Worm (Caenorhabditis elegans) whole organism, mixed stage, embryonic: ENCODE measurements around the gene F09C8.1.

Experiments used
- bed-3 ChIP-seq: fragments of 200-800 bp; sonication (Bioruptor generic); optimal IDR thresholded peaks from 3 replicates; lab custom pipeline; 2018; ENCODE audit warnings: mild to moderate bottlenecking, missing genetic modification characterization, moderate library complexity, missing compliant biosample characterization
- blmp-1 ChIP-seq: fragments of 150-350 bp; optimal IDR thresholded peaks from 2 replicates; lab custom pipeline; 2014; ENCODE audit warnings: missing biosample characterization, missing genetic modification characterization
- ceh-39 ChIP-seq: fragments of 150-350 bp; optimal IDR thresholded peaks from 2 replicates; lab custom pipeline; 2014; ENCODE audit warnings: missing biosample characterization, missing genetic modification characterization
- ceh-43 ChIP-seq: fragments of 200-800 bp; sonication (Bioruptor generic); optimal IDR thresholded peaks from 2 replicates; lab custom pipeline; 2018; ENCODE audit warnings: mild to moderate bottlenecking, missing genetic modification characterization, moderate library complexity, missing compliant biosample characterization
- ceh-83 ChIP-seq: fragments of 200-800 bp; sonication (Bioruptor generic); optimal IDR thresholded peaks from 2 replicates; lab custom pipeline; 2018; ENCODE audit warnings: mild to moderate bottlenecking, missing genetic modification characterization, missing compliant biosample characterization
- ces-1 ChIP-seq: fragments of 150-350 bp; optimal IDR thresholded peaks from 2 replicates; lab custom pipeline; 2014; ENCODE audit warnings: missing biosample characterization, missing genetic modification reagents, missing genetic modification characterization
- cnd-1 ChIP-seq: fragments of 200-800 bp; sonication (Bioruptor generic); optimal IDR thresholded peaks from 2 replicates; lab custom pipeline; 2018; ENCODE audit warnings: mild to moderate bottlenecking, missing genetic modification characterization, missing compliant biosample characterization
- drap-1 ChIP-seq: fragments of 200-800 bp; sonication (Bioruptor generic); optimal IDR thresholded peaks from 3 replicates; lab custom pipeline; 2018; ENCODE audit warnings: mild to moderate bottlenecking, missing genetic modification characterization, missing compliant biosample characterization
- elt-1 ChIP-seq: sonication (generic microtip); optimal IDR thresholded peaks from 2 replicates; lab custom pipeline; 2017; ENCODE audit warnings: missing genetic modification characterization, mild to moderate bottlenecking, missing compliant biosample characterization, antibody characterized with exemption, moderate library complexity, borderline replicate concordance; ENCODE audit not compliant: insufficient read depth
- elt-3 ChIP-seq: fragments of 150-350 bp; optimal IDR thresholded peaks from 2 replicates; lab custom pipeline; 2014; ENCODE audit warnings: missing biosample characterization, missing genetic modification characterization
- flh-1 ChIP-seq: fragments of 200-800 bp; sonication (Bioruptor generic); optimal IDR thresholded peaks from 2 replicates; lab custom pipeline; 2018; ENCODE audit warnings: mild to moderate bottlenecking, missing genetic modification characterization, moderate library complexity, missing compliant biosample characterization
- ham-2 ChIP-seq: fragments of 200-800 bp; sonication (Bioruptor generic); optimal IDR thresholded peaks from 2 replicates; lab custom pipeline; 2018; ENCODE audit warnings: mild to moderate bottlenecking, missing genetic modification characterization, missing compliant biosample characterization
- hlh-1 ChIP-seq: fragments of 150-350 bp; optimal IDR thresholded peaks from 2 replicates; lab custom pipeline; 2014; ENCODE audit warnings: missing biosample characterization, missing genetic modification reagents, missing genetic modification characterization
- lin-13 ChIP-seq: fragments of 150-350 bp; optimal IDR thresholded peaks from 2 replicates; lab custom pipeline; 2014; ENCODE audit warnings: missing biosample characterization, missing genetic modification characterization
- lin-32 ChIP-seq: fragments of 200-800 bp; sonication (Bioruptor generic); optimal IDR thresholded peaks from 2 replicates; lab custom pipeline; 2018; ENCODE audit warnings: mild to moderate bottlenecking, missing genetic modification characterization, missing compliant biosample characterization
- lsy-2 ChIP-seq: fragments of 150-350 bp; optimal IDR thresholded peaks from 2 replicates; lab custom pipeline; 2014; ENCODE audit warnings: missing biosample characterization, missing genetic modification characterization
- mab-5 ChIP-seq: fragments of 150-350 bp; optimal IDR thresholded peaks from 2 replicates; lab custom pipeline; 2014; ENCODE audit warnings: missing biosample characterization, missing genetic modification characterization
- mep-1 ChIP-seq: fragments of 150-350 bp; optimal IDR thresholded peaks from 2 replicates; lab custom pipeline; 2017; ENCODE audit warnings: missing biosample characterization, missing genetic modification reagents, missing genetic modification characterization, inconsistent platforms
- mls-2 ChIP-seq: sonication (generic microtip); optimal IDR thresholded peaks from 2 replicates; lab custom pipeline; 2016; ENCODE audit warnings: mild to moderate bottlenecking, missing genetic modification characterization, moderate library complexity, missing compliant biosample characterization
- nhr-12 ChIP-seq: fragments of 150-350 bp; optimal IDR thresholded peaks from 2 replicates; lab custom pipeline; 2014; ENCODE audit warnings: missing biosample characterization, missing genetic modification characterization
- nhr-2 ChIP-seq: fragments of 150-350 bp; optimal IDR thresholded peaks from 2 replicates; lab custom pipeline; 2014; ENCODE audit warnings: missing biosample characterization, missing genetic modification characterization
- nhr-237 ChIP-seq: fragments of 150-350 bp; optimal IDR thresholded peaks from 2 replicates; lab custom pipeline; 2014; ENCODE audit warnings: missing biosample characterization, missing genetic modification characterization
- nhr-28 ChIP-seq: fragments of 150-350 bp; optimal IDR thresholded peaks from 2 replicates; lab custom pipeline; 2014; ENCODE audit warnings: missing biosample characterization, missing genetic modification characterization
- nhr-76 ChIP-seq: sonication (generic microtip); optimal IDR thresholded peaks from 2 replicates; lab custom pipeline; 2017; ENCODE audit warnings: missing biosample characterization, missing genetic modification characterization
- pha-4 ChIP-seq: fragments of 150-350 bp; optimal IDR thresholded peaks from 2 replicates; lab custom pipeline; 2018; ENCODE audit warnings: missing biosample characterization, missing genetic modification reagents, missing genetic modification characterization
- sem-2 ChIP-seq: fragments of 200-800 bp; sonication (Bioruptor generic); optimal IDR thresholded peaks from 2 replicates; lab custom pipeline; 2018; ENCODE audit warnings: mild to moderate bottlenecking, missing genetic modification characterization, missing compliant biosample characterization
- snpc-4 ChIP-seq: fragments of 150-350 bp; optimal IDR thresholded peaks from 2 replicates; lab custom pipeline; 2014; ENCODE audit warnings: missing biosample characterization, missing genetic modification characterization
- sptf-1 ChIP-seq: sonication (generic microtip); optimal IDR thresholded peaks from 2 replicates; lab custom pipeline; 2017; ENCODE audit warnings: mild to moderate bottlenecking, missing genetic modification characterization, moderate library complexity, missing compliant biosample characterization
- unc-120 ChIP-seq: sonication (generic microtip); optimal IDR thresholded peaks from 2 replicates; lab custom pipeline; 2017; ENCODE audit warnings: missing genetic modification characterization, missing compliant biosample characterization; ENCODE audit not compliant: poor library complexity, severe bottlenecking
- unc-39 ChIP-seq: fragments of 150-350 bp; optimal IDR thresholded peaks from 2 replicates; lab custom pipeline; 2014; ENCODE audit warnings: missing biosample characterization, missing genetic modification characterization
- unc-62 ChIP-seq: fragments of 150-350 bp; optimal IDR thresholded peaks from 2 replicates; lab custom pipeline; 2014; ENCODE audit warnings: missing biosample characterization, missing genetic modification reagents, missing genetic modification characterization
- ztf-11 ChIP-seq: fragments of 150-350 bp; optimal IDR thresholded peaks from 2 replicates; lab custom pipeline; 2014; ENCODE audit warnings: missing biosample characterization, missing genetic modification characterization

Gene F09C8.1

DNA sequence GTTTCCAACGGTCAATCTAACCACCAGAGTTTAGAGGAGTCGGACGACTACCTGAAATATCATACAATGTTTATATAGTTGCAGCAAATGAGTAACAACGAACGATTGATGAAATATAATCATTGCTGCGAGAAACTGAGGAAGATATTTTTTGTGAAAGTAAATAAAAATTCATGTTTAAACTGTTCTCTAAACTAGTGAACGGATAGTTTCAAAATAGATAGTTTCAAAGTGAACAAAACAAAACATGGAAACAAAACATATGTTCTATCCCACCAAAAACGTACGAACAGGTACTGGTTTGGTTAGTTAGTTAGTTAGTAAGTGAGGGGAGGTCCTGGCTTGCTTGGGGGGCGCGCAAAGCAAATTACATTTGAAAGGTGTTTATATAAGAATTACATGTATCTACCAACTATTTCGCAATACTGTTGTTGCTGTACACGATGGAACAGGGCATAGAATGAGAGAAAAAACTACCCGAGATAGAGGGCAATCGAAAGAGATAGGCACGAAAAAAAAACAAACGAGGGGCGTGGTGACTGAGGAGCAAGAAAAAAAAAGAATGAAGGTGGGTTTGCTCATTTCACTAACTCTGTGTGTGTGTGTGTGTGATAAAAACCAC is 16.2 kb downstream of the F09C8.1 start, which contains the start of gene F09C8.2:
TSS of gene F09C8.2 (minus strand) at position 51 of the 622 bp plus-strand sequence.
- no peak for TF ChIP-seq lsy-2 (tag; lab: Kevin White, UChicago)
- TF ChIP-seq nhr-12 (tag; lab: Kevin White, UChicago) = no peak
- TF ChIP-seq ham-2 (GFP tag; lab: Kevin White, UChicago) = no peak
- no peak for TF ChIP-seq mls-2
- no peak for TF ChIP-seq ztf-11 (tag; lab: Kevin White, UChicago)
- no peak for TF ChIP-seq nhr-76 (tag; lab: Kevin White, UChicago)
- no peak for TF ChIP-seq bed-3 (GFP tag; lab: Kevin White, UChicago)
- no peak for TF ChIP-seq nhr-28
- TF ChIP-seq mab-5 = no peak
- TF ChIP-seq drap-1 (GFP tag; lab: Kevin White, UChicago) = no peak
- TF ChIP-seq ces-1 (GFP tag; lab: Kevin White, UChicago) = no peak
- no peak for TF ChIP-seq cnd-1 (tag; lab: Kevin White, UChicago)
- no peak for TF ChIP-seq sem-2 (GFP tag; lab: Kevin White, UChicago)
- no peak for TF ChIP-seq unc-39 (tag; lab: Kevin White, UChicago)
- no peak for TF ChIP-seq ceh-83
- no peak for TF ChIP-seq lin-13 (tag; lab: Kevin White, UChicago)

DNA sequence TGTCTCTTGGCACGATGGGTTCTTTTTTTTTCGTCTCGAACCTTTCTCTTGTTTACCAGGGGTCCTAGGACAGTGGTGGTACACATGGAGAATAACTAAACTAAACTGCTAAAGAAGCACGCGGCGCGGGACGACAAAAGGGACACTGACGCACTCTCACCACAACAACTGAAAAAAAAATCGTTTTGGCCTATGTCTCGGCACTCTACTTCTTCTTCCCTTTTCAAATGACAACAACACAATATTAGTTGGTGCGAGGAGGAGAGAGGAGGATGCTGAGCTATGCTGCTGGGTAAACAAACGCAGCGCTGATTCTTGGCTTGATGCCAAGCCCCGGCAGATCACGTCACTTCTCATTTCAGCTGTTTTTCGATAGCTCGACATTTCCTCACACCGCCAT is 18.1 kb downstream of the F09C8.1 start:
- no peak for TF ChIP-seq nhr-12 (tag; lab: Kevin White, UChicago)
- TF ChIP-seq mab-5 = no peak
- no peak for TF ChIP-seq hlh-1 (tag; lab: Kevin White, UChicago)
- TF ChIP-seq ztf-11 (tag; lab: Kevin White, UChicago) = no peak
- TF ChIP-seq elt-3 (tag; lab: Kevin White, UChicago) = no peak
- TF ChIP-seq mls-2 = no peak
- no peak for TF ChIP-seq elt-1 (tag; lab: Kevin White, UChicago)
- TF ChIP-seq ham-2 (GFP tag; lab: Kevin White, UChicago) = no peak
- no peak for TF ChIP-seq flh-1 (GFP tag; lab: Kevin White, UChicago)
- TF ChIP-seq lin-13 (tag; lab: Kevin White, UChicago) = no peak
- TF ChIP-seq nhr-76 (tag; lab: Kevin White, UChicago) = no peak
- no peak for TF ChIP-seq sem-2 (GFP tag; lab: Kevin White, UChicago)
- no peak for TF ChIP-seq ceh-39 (tag; lab: Kevin White, UChicago)
- no peak for TF ChIP-seq lin-32 (GFP tag; lab: Kevin White, UChicago)

DNA sequence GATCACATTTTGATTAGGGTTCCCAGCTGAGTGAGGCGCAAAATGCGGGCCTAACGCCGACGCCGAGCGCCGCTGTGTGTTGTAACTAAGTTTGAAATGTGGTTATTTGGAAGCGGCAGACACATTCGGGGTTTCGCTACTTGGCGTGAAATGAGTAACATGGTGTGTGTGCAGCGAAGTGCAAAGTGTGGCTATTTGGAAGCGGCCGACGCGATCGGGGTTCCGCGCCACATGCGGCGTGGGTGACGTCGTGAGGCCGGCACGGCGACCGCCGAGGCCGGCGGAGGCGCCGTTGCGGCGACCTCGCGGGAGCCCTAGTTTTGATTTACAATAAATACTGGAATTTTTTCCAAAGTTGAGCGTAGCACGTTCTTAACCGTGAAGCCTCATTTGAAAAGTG is 18.7 kb downstream of the F09C8.1 start:
- TF ChIP-seq unc-62 = no peak
- no peak for TF ChIP-seq snpc-4 (tag; lab: Kevin White, UChicago)
- no peak for TF ChIP-seq mls-2
- TF ChIP-seq ztf-11 (tag; lab: Kevin White, UChicago) = no peak
- TF ChIP-seq, all 35 proteins: peak for 0

DNA sequence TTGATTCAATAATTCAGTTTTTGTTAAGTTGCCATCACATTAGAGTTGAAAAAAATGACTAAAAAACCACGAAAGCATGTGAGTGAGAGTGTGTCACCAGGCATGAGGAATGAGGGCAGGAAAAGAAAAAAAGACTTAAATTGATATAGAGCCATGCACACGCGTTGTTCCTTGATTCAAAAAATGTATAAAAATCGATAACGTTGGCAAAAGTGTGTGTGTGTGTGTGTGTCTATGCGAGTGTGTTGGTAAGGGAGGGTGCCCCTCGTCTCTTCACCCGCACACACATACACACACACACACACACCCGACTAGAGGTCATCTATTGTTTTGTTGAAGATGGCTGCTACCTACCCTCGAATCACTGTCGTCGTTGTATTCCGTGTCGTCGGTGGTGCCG is 19.5 kb downstream of the F09C8.1 start:
- peak; percentile 5 for TF ChIP-seq pha-4 (tag; lab: Kevin White, UChicago)
- TF ChIP-seq nhr-237 (tag; lab: Kevin White, UChicago) = no peak
- TF ChIP-seq lsy-2 (tag; lab: Kevin White, UChicago) = no peak
- TF ChIP-seq unc-120 (tag; lab: Kevin White, UChicago) = no peak
- no peak for TF ChIP-seq ztf-11 (tag; lab: Kevin White, UChicago)
- TF ChIP-seq mep-1 (tag; lab: Kevin White, UChicago) = no peak
- peak; percentile 51 for TF ChIP-seq sptf-1 (tag; lab: Kevin White, UChicago)
- no peak for TF ChIP-seq mab-5
- no peak for TF ChIP-seq lin-13 (tag; lab: Kevin White, UChicago)
- TF ChIP-seq nhr-2 (tag; lab: Kevin White, UChicago) = no peak
- TF ChIP-seq lin-32 (GFP tag; lab: Kevin White, UChicago) = no peak
- peak; percentile 27 for TF ChIP-seq drap-1 (GFP tag; lab: Kevin White, UChicago)
- TF ChIP-seq, all 35 proteins: peak for 3

DNA sequence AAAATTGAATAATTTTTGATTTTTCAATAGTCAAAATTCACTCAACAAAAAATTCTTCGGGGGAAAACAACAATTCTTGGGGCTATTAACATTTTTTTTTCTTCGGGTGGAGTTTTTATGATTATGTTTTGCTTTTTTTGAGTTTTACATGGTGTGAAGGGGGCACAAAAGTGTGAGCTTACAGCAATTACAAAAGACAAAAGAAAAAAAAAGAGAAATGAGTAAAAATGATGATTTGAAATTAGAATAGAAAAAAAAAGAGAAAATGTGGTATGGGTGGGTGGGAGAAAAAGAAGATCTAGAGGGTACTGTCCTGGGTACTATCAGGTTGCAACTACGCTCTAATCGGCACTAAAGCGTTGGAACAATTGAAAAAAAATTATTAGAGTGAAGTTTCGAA is 22.5 kb downstream of the F09C8.1 start:
- no peak for TF ChIP-seq ces-1 (GFP tag; lab: Kevin White, UChicago)
- TF ChIP-seq unc-62 = no peak
- TF ChIP-seq ceh-43 = no peak
- no peak for TF ChIP-seq ceh-39 (tag; lab: Kevin White, UChicago)
- TF ChIP-seq sem-2 (GFP tag; lab: Kevin White, UChicago) = no peak
- TF ChIP-seq ham-2 (GFP tag; lab: Kevin White, UChicago) = no peak
- no peak for TF ChIP-seq lsy-2 (tag; lab: Kevin White, UChicago)
- no peak for TF ChIP-seq flh-1 (GFP tag; lab: Kevin White, UChicago)
- no peak for TF ChIP-seq blmp-1 (tag; lab: Kevin White, UChicago)
- TF ChIP-seq sptf-1 (tag; lab: Kevin White, UChicago) = no peak
- TF ChIP-seq pha-4 (tag; lab: Kevin White, UChicago) = no peak
- TF ChIP-seq elt-3 (tag; lab: Kevin White, UChicago) = no peak
- no peak for TF ChIP-seq snpc-4 (tag; lab: Kevin White, UChicago)
